Fruit fly (Drosophila melanogaster) whole organism, prepupa: ENCODE measurements around the gene PNPase.

Source experiments
- Blimp-1 ChIP-seq: fragments of 200-800 bp; sonication (Bioruptor generic); optimal IDR thresholded peaks from 3 replicates; lab custom pipeline; 2017; ENCODE audit warnings: missing biosample characterization, missing genetic modification characterization, mild to moderate bottlenecking, moderate library complexity, missing genetic modification reagents
- CG10631 ChIP-seq: fragments of 200-800 bp; sonication (Bioruptor generic); optimal IDR thresholded peaks from 2 replicates; lab custom pipeline; 2016; ENCODE audit warnings: missing biosample characterization, missing genetic modification characterization
- CG10669 ChIP-seq: fragments of 200-800 bp; sonication (Bioruptor generic); optimal IDR thresholded peaks from 3 replicates; lab custom pipeline; 2018; ENCODE audit warnings: missing biosample characterization, mild to moderate bottlenecking, missing genetic modification characterization, moderate library complexity
- CG11294 ChIP-seq: fragments of 200-800 bp; sonication (Bioruptor generic); IDR thresholded peaks from 2 replicates; pipeline ENCODE4 v1.3.6; 2022; ENCODE audit warnings: missing biosample characterization, missing genetic modification characterization
- CG11762 ChIP-seq: fragments of 200-800 bp; sonication (Bioruptor generic); optimal IDR thresholded peaks from 3 replicates; lab custom pipeline; 2016; ENCODE audit warnings: missing biosample characterization, missing genetic modification characterization; ENCODE audit not compliant: insufficient read depth
- CG15336 ChIP-seq: fragments of 200-800 bp; sonication (Bioruptor generic); IDR thresholded peaks from 2 replicates; pipeline ENCODE4 v1.3.6; 2022; ENCODE audit warnings: missing biosample characterization, missing genetic modification characterization
- CG3032 ChIP-seq: fragments of 200-800 bp; optimal IDR thresholded peaks from 2 replicates; lab custom pipeline; 2019; ENCODE audit warnings: missing biosample characterization, mild to moderate bottlenecking, missing genetic modification characterization, moderate library complexity
- CG31627 ChIP-seq: fragments of 200-800 bp; sonication (Bioruptor generic); optimal IDR thresholded peaks from 3 replicates; lab custom pipeline; 2016; ENCODE audit warnings: missing biosample characterization, missing genetic modification characterization
- CG32006 ChIP-seq: fragments of 200-800 bp; sonication (Bioruptor generic); optimal IDR thresholded peaks from 3 replicates; lab custom pipeline; 2017; ENCODE audit warnings: missing biosample characterization, mild to moderate bottlenecking, missing genetic modification characterization
- CG4318 ChIP-seq: fragments of 200-800 bp; sonication (Bioruptor generic); optimal IDR thresholded peaks from 3 replicates; lab custom pipeline; 2017; ENCODE audit warnings: missing biosample characterization, mild to moderate bottlenecking, missing genetic modification characterization
- CG6163 ChIP-seq: fragments of 200-800 bp; sonication (Bioruptor generic); IDR thresholded peaks from 3 replicates; pipeline ENCODE4 v1.3.6; 2022; ENCODE audit warnings: missing biosample characterization, missing genetic modification characterization
- CG6792 ChIP-seq: fragments of 200-800 bp; sonication (Bioruptor generic); optimal IDR thresholded peaks from 3 replicates; lab custom pipeline; 2016; ENCODE audit warnings: missing biosample characterization, missing genetic modification characterization
- CG6808 ChIP-seq: fragments of 200-800 bp; sonication (Bioruptor generic); optimal IDR thresholded peaks from 3 replicates; lab custom pipeline; 2017; ENCODE audit warnings: missing biosample characterization, missing genetic modification characterization, mild to moderate bottlenecking, moderate library complexity, missing genetic modification reagents
- CG6854 ChIP-seq: fragments of 200-800 bp; sonication (Bioruptor generic); optimal IDR thresholded peaks from 2 replicates; lab custom pipeline; 2017; ENCODE audit warnings: missing biosample characterization, mild to moderate bottlenecking, missing genetic modification characterization
- CG8119 ChIP-seq: fragments of 200-800 bp; sonication (Bioruptor generic); IDR thresholded peaks from 3 replicates; pipeline ENCODE4 v1.3.6; 2022; ENCODE audit warnings: missing biosample characterization, missing genetic modification characterization
- CG8319 ChIP-seq: fragments of 200-800 bp; sonication (Bioruptor generic); optimal IDR thresholded peaks from 3 replicates; lab custom pipeline; 2016; ENCODE audit warnings: missing biosample characterization, missing genetic modification characterization
- CG8632 ChIP-seq: fragments of 200-800 bp; sonication (Bioruptor generic); optimal IDR thresholded peaks from 3 replicates; lab custom pipeline; 2016; ENCODE audit warnings: missing biosample characterization, missing genetic modification characterization
- CG9139 ChIP-seq: fragments of 200-800 bp; sonication (Bioruptor generic); optimal IDR thresholded peaks from 3 replicates; lab custom pipeline; 2017; ENCODE audit warnings: missing biosample characterization, mild to moderate bottlenecking, missing genetic modification characterization
- Eip75B ChIP-seq: fragments of 200-800 bp; sonication (Bioruptor generic); optimal IDR thresholded peaks from 3 replicates; lab custom pipeline; 2016; ENCODE audit warnings: missing biosample characterization, missing genetic modification characterization
- Eip78C ChIP-seq: fragments of 200-800 bp; sonication (Bioruptor generic); peaks from one replicate; lab custom pipeline; 2016; ENCODE audit warnings: missing biosample characterization, missing genetic modification characterization
- Eip93F ChIP-seq: fragments of 200-800 bp; sonication (Bioruptor generic); optimal IDR thresholded peaks from 2 replicates; lab custom pipeline; 2016; ENCODE audit warnings: missing biosample characterization, mild to moderate bottlenecking, missing genetic modification characterization
- Ets96B ChIP-seq: fragments of 200-800 bp; optimal IDR thresholded peaks from 2 replicates; lab custom pipeline; 2019; ENCODE audit warnings: missing biosample characterization, mild to moderate bottlenecking, missing genetic modification characterization, moderate library complexity
- Gug ChIP-seq: fragments of 200-800 bp; sonication (Bioruptor generic); IDR thresholded peaks from 2 replicates; pipeline ENCODE4 v1.3.6; 2022; ENCODE audit warnings: missing biosample characterization, missing genetic modification characterization
- Hr38 ChIP-seq: sonication (Bioruptor generic); optimal IDR thresholded peaks from 2 replicates; lab custom pipeline; 2016; ENCODE audit warnings: missing biosample characterization, missing genetic modification characterization
- Hr39 ChIP-seq: fragments of 200-800 bp; sonication (Bioruptor generic); optimal IDR thresholded peaks from 2 replicates; lab custom pipeline; 2016; ENCODE audit warnings: missing biosample characterization, missing genetic modification characterization
- Met ChIP-seq: fragments of 200-800 bp; sonication (Bioruptor generic); optimal IDR thresholded peaks from 3 replicates; lab custom pipeline; 2016; ENCODE audit warnings: missing biosample characterization, missing genetic modification characterization
- OdsH ChIP-seq: fragments of 200-800 bp; sonication (Bioruptor generic); optimal IDR thresholded peaks from 3 replicates; lab custom pipeline; 2016; ENCODE audit warnings: missing biosample characterization, missing genetic modification characterization
- Smox ChIP-seq: fragments of 200-800 bp; sonication (Bioruptor generic); optimal IDR thresholded peaks from 3 replicates; lab custom pipeline; 2016; ENCODE audit warnings: missing biosample characterization, missing genetic modification characterization
- Sox102F ChIP-seq: fragments of 200-800 bp; sonication (Bioruptor generic); optimal IDR thresholded peaks from 2 replicates; lab custom pipeline; 2016; ENCODE audit warnings: missing biosample characterization, mild to moderate bottlenecking, missing genetic modification characterization
- Sox14 ChIP-seq: fragments of 200-800 bp; sonication (Bioruptor generic); optimal IDR thresholded peaks from 3 replicates; lab custom pipeline; 2016; ENCODE audit warnings: missing biosample characterization, missing genetic modification characterization
- Sox15 ChIP-seq: fragments of 200-800 bp; sonication (Bioruptor generic); optimal IDR thresholded peaks from 3 replicates; lab custom pipeline; 2016; ENCODE audit warnings: missing biosample characterization, missing genetic modification characterization
- achi ChIP-seq: fragments of 200-800 bp; sonication (Bioruptor generic); optimal IDR thresholded peaks from 3 replicates; lab custom pipeline; 2016; ENCODE audit warnings: missing biosample characterization, missing genetic modification characterization
- acj6 ChIP-seq: fragments of 200-800 bp; sonication (Bioruptor generic); optimal IDR thresholded peaks from 3 replicates; lab custom pipeline; 2016; ENCODE audit warnings: missing biosample characterization, missing genetic modification characterization
- cyc ChIP-seq: fragments of 200-800 bp; sonication (Bioruptor generic); optimal IDR thresholded peaks from 3 replicates; lab custom pipeline; 2016; ENCODE audit warnings: missing biosample characterization, missing genetic modification characterization
- dac ChIP-seq: fragments of 200-800 bp; sonication (Bioruptor generic); optimal IDR thresholded peaks from 2 replicates; lab custom pipeline; 2017; ENCODE audit warnings: missing biosample characterization, mild to moderate bottlenecking, missing genetic modification characterization
- esn ChIP-seq: fragments of 200-800 bp; sonication (Bioruptor generic); optimal IDR thresholded peaks from 2 replicates; lab custom pipeline; 2016; ENCODE audit warnings: missing biosample characterization, mild to moderate bottlenecking, missing genetic modification characterization, moderate library complexity
- fd59A ChIP-seq: fragments of 200-800 bp; sonication (Bioruptor generic); optimal IDR thresholded peaks from 2 replicates; lab custom pipeline; 2017; ENCODE audit warnings: missing biosample characterization, mild to moderate bottlenecking, missing genetic modification characterization, missing genetic modification reagents
- fd85E ChIP-seq: fragments of 200-800 bp; sonication (Bioruptor generic); optimal IDR thresholded peaks from 3 replicates; lab custom pipeline; 2016; ENCODE audit warnings: missing biosample characterization, missing genetic modification characterization
- fkh ChIP-seq: fragments of 200-800 bp; sonication (Bioruptor generic); optimal IDR thresholded peaks from 3 replicates; lab custom pipeline; 2017; ENCODE audit warnings: missing biosample characterization, mild to moderate bottlenecking, missing genetic modification characterization, moderate library complexity
- lz ChIP-seq: fragments of 200-800 bp; sonication (Bioruptor generic); optimal IDR thresholded peaks from 3 replicates; lab custom pipeline; 2016; ENCODE audit warnings: missing biosample characterization, missing genetic modification characterization
- net ChIP-seq: fragments of 200-800 bp; sonication (Bioruptor generic); optimal IDR thresholded peaks from 3 replicates; lab custom pipeline; 2016; ENCODE audit warnings: missing biosample characterization, missing genetic modification characterization
- salr ChIP-seq, 2 experiments: fragments of 200-800 bp; sonication (Bioruptor generic); optimal IDR thresholded peaks; 3 replicates each; lab custom pipeline; 2016 to 2018; ENCODE audit warnings: missing biosample characterization in 2 of 2, missing genetic modification characterization in 2 of 2, mild to moderate bottlenecking in 1 of 2
- ss ChIP-seq, 2 experiments: fragments of 200-800 bp; sonication (Bioruptor generic); optimal IDR thresholded peaks; 2 replicates in 1 of 2; 3 replicates in 1 of 2; lab custom pipeline; 2017 to 2018; ENCODE audit warnings: mild to moderate bottlenecking in 2 of 2, missing biosample characterization in 2 of 2, missing genetic modification characterization in 2 of 2, moderate library complexity in 1 of 2
- svp ChIP-seq: fragments of 200-800 bp; sonication (Bioruptor generic); peaks from one replicate; lab custom pipeline; 2016; ENCODE audit warnings: missing biosample characterization, missing genetic modification characterization
- topi ChIP-seq: fragments of 200-800 bp; sonication (Bioruptor generic); optimal IDR thresholded peaks from 3 replicates; lab custom pipeline; 2016; ENCODE audit warnings: missing biosample characterization, missing genetic modification characterization
- vri ChIP-seq: fragments of 200-800 bp; sonication (Bioruptor generic); optimal IDR thresholded peaks from 3 replicates; lab custom pipeline; 2016; ENCODE audit warnings: missing biosample characterization, mild to moderate bottlenecking, missing genetic modification characterization

The PNPase gene

dm6 chr3R:31384108-31384507 is 21.1 kb downstream of the PNPase start (continued):
- TF ChIP-seq CG6808 (peak; percentile 83), CG4318 (GFP tag; lab: Kevin White, UChicago) (peak; percentile 97), CG11294 (GFP tag; lab: Robert Waterston, UW) (peak; percentile 98), Met (GFP tag; lab: Kevin White, UChicago) (peak; percentile 99), fd85E (GFP tag; lab: Kevin White, UChicago) (peak; percentile 93), CG6163 (GFP tag; lab: Robert Waterston, UW) (peak; percentile 98), CG8632 (peak; percentile 97), CG10669 (GFP tag; lab: Kevin White, UChicago) (peak; percentile 92), CG31627 (GFP tag; lab: Kevin White, UChicago) (peak; percentile 99), esn (GFP tag; lab: Kevin White, UChicago) (peak; percentile 100), Sox15 (GFP tag; lab: Kevin White, UChicago) (peak; percentile 98)

DNA sequence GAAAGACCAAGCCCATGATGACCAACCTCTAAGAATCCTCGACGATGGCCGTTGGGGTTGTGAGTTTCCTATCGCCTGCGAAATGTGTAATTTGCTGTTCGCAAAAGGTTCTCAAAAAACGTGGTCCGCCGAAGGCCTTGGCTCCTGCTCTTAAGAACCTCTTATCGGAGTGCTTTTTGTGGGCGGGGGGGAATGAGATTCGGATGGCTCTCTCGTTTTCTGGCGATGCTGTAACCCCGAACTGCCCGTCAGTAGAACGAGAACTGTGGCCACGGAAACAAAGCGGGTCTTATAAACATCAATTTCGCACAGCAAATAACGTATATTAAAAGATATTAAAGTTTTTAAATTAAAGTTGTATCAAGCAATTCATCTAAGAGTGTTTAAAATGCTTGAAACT is 23.4 kb downstream of the PNPase start, which contains the start of gene CG1607:
CG1607 (plus strand) TSS at position 249 of the 400 bp plus-strand sequence.
- TF ChIP-seq svp (peak; percentile 80), Eip78C (GFP tag; lab: Kevin White, UChicago) (peak; percentile 6), CG6854 (GFP tag; lab: Kevin White, UChicago) (peak; percentile 17), vri (GFP tag; lab: Kevin White, UChicago) (peak; percentile 31), CG11762 (no peak)

DNA sequence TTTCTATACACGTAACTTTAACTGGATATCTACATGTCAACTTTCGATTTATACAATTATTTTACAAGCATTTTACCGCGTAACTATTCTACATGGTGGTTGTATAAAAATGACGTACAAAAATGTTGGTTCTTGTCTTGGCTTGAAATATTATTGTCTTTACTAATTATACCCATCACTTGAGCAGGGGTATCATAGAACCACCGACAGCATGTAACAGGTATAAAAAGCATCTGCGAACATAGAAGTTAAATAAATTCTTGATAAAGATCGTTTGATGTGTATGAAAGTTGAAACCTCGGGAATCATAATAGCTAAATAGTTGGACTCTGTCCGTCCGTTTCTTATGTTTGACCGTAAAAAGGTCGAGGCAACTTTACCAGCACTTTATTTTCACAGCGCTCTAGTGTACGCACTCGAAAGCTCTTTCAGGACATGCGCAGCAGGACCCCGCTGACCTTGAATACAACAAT is 24.0 kb downstream of the PNPase start:
- TF ChIP-seq CG3032 (tag; lab: Kevin White, UChicago) (no peak), Sox14 (peak; percentile 79), CG32006 (GFP tag; lab: Kevin White, UChicago) (peak; percentile 72), Gug (GFP tag; lab: Robert Waterston, UW) (peak; percentile 53; the same call in 1 of the 2 replicates), CG8632 (peak; percentile 65), CG10669 (GFP tag; lab: Kevin White, UChicago) (peak; percentile 32), Smox (GFP tag; lab: Kevin White, UChicago) (peak; percentile 55), CG15336 (GFP tag; lab: Robert Waterston, UW) (peak; percentile 75), Sox102F (GFP tag; lab: Kevin White, UChicago) (peak; percentile 84), salr (GFP tag; optimal IDR thresholded peaks at IDR 0.05; lab: Kevin White, UChicago) (peak; percentile 5 to 57), Ets96B (tag; lab: Kevin White, UChicago) (peak; percentile 60), CG4318 (GFP tag; lab: Kevin White, UChicago) (peak; percentile 34), CG6163 (GFP tag; lab: Robert Waterston, UW) (peak; percentile 51), fd59A (GFP tag; lab: Kevin White, UChicago) (peak; percentile 39), CG11762 (no peak), dac (GFP tag; lab: Kevin White, UChicago) (peak; percentile 64), Hr38 (GFP tag; lab: Kevin White, UChicago) (no peak), CG6808 (peak; percentile 12), CG10631 (GFP tag; lab: Kevin White, UChicago) (peak; percentile 57), Hr39 (GFP tag; lab: Kevin White, UChicago) (peak; percentile 73), vri (GFP tag; lab: Kevin White, UChicago) (peak; percentile 31), Eip93F (GFP tag; lab: Kevin White, UChicago) (peak; percentile 48), CG8319 (GFP tag; lab: Kevin White, UChicago) (no peak), svp (peak; percentile 84), fkh (GFP tag; lab: Kevin White, UChicago) (peak; percentile 21), Eip75B (GFP tag; lab: Kevin White, UChicago) (peak; percentile 79), acj6 (GFP tag; lab: Kevin White, UChicago) (peak; percentile 45), topi (GFP tag; lab: Kevin White, UChicago) (peak; percentile 64), CG8119 (GFP tag; lab: Robert Waterston, UW) (peak; percentile 63), lz (GFP tag; lab: Kevin White, UChicago) (peak; percentile 85), CG9139 (GFP tag; lab: Kevin White, UChicago) (no peak), Met (GFP tag; lab: Kevin White, UChicago) (peak; percentile 87), esn (GFP tag; lab: Kevin White, UChicago) (peak; percentile 87), fd85E (GFP tag; lab: Kevin White, UChicago) (no peak), net (GFP tag; lab: Kevin White, UChicago) (peak; percentile 67), CG6792 (GFP tag; lab: Kevin White, UChicago) (peak; percentile 27), Blimp-1 (GFP tag; lab: Kevin White, UChicago) (no peak), ss (GFP tag; optimal IDR thresholded peaks at IDR 0.05; lab: Kevin White, UChicago) (no peak), OdsH (GFP tag; lab: Kevin White, UChicago) (peak; percentile 44), cyc (GFP tag; lab: Kevin White, UChicago) (peak; percentile 48), achi (GFP tag; lab: Kevin White, UChicago) (peak; percentile 55)
